Worm (Caenorhabditis elegans) whole organism, L4/young adult: ENCODE results near the gene rpl-20.

Source experiments
- W03F9.2 ChIP-seq: fragments of 150-350 bp; optimal IDR thresholded peaks from 2 replicates; lab custom pipeline; 2014; ENCODE audit warnings: missing biosample characterization, missing genetic modification characterization
- dao-5 ChIP-seq: sonication (generic microtip); optimal IDR thresholded peaks from 2 replicates; lab custom pipeline; 2016; ENCODE audit warnings: missing genotype, missing genetic modification characterization, moderate library complexity, missing compliant biosample characterization
- him-1 ChIP-seq: sonication (generic microtip); optimal IDR thresholded peaks from 2 replicates; lab custom pipeline; 2016; ENCODE audit warnings: missing genotype, missing genetic modification reagents, missing genetic modification characterization, missing compliant biosample characterization

DNA sequence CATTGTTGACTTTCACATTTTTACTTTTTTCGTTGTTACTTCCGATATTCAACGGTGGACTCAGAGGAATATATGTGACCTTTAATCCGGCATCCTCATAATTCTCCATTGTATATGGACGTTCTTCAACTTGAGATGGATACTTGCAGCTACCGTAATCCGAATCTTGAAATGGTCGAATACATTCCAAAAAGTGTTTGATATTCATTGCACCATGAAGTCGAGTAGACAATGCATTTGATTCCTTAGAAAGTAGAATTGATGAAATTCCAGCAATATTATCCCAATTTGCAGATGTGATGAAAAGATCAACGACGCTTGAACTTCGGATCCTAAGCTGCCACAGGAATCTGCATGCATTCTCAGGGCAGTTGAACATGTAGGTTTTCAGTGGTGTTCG lies 7.1 kb downstream of the rpl-20 start:
- TF ChIP-seq dao-5 (tag; lab: Kevin White, UChicago) = no peak
- TF ChIP-seq him-1 = no peak
- no peak for TF ChIP-seq W03F9.2 (tag; lab: Kevin White, UChicago)
